Worm (Caenorhabditis elegans) whole organism, L3 larva: ENCODE results near the gene F45B8.5.

Experiments
- ama-1 ChIP-seq: fragments of 150-350 bp; optimal IDR thresholded peaks from 2 replicates; lab custom pipeline; 2018
- daf-12 ChIP-seq: fragments of 150-350 bp; optimal IDR thresholded peaks from 2 replicates; lab custom pipeline; 2014; ENCODE audit warnings: missing biosample characterization, missing genetic modification reagents, missing genetic modification characterization
- elt-2 ChIP-seq: sonication (generic microtip); optimal IDR thresholded peaks from 2 replicates; lab custom pipeline; 2016; ENCODE audit warnings: missing genetic modification reagents, mild to moderate bottlenecking, missing genetic modification characterization, missing compliant biosample characterization
- elt-3 ChIP-seq, 3 experiments: fragments of 150-350 bp in 1 of 3; sonication (generic microtip) in 2 of 3; optimal IDR thresholded peaks; 2 replicates in 2 of 3; 4 replicates in 1 of 3; lab custom pipeline; 2014 to 2017; ENCODE audit warnings: missing biosample characterization in 3 of 3, missing genetic modification characterization in 3 of 3
- fos-1 ChIP-seq: fragments of 150-350 bp; optimal IDR thresholded peaks from 2 replicates; lab custom pipeline; 2014; ENCODE audit warnings: missing biosample characterization, missing genetic modification characterization
- nhr-237 ChIP-seq: fragments of 150-350 bp; optimal IDR thresholded peaks from 2 replicates; lab custom pipeline; 2014; ENCODE audit warnings: missing biosample characterization, missing genetic modification characterization
- nhr-28 ChIP-seq: fragments of 150-350 bp; optimal IDR thresholded peaks from 2 replicates; lab custom pipeline; 2014; ENCODE audit warnings: missing biosample characterization, missing genetic modification characterization
- skn-1 ChIP-seq: fragments of 150-350 bp; optimal IDR thresholded peaks from 2 replicates; lab custom pipeline; 2014; ENCODE audit warnings: missing biosample characterization, missing genetic modification characterization
- tbx-2 ChIP-seq: sonication (generic microtip); optimal IDR thresholded peaks from 2 replicates; lab custom pipeline; 2016; ENCODE audit warnings: mild to moderate bottlenecking, missing genetic modification characterization, missing compliant biosample characterization
- unc-39 ChIP-seq: sonication (generic microtip); optimal IDR thresholded peaks from 4 replicates; lab custom pipeline; 2017; ENCODE audit warnings: missing biosample characterization, missing genetic modification characterization
- unc-62 ChIP-seq: fragments of 150-350 bp; sonication (generic microtip); optimal IDR thresholded peaks from 4 replicates; lab custom pipeline; 2014; ENCODE audit warnings: missing biosample characterization, missing genetic modification reagents, missing genetic modification characterization
- ztf-4 ChIP-seq: fragments of 150-350 bp; optimal IDR thresholded peaks from 2 replicates; lab custom pipeline; 2014; ENCODE audit warnings: missing biosample characterization, missing genetic modification characterization

DNA sequence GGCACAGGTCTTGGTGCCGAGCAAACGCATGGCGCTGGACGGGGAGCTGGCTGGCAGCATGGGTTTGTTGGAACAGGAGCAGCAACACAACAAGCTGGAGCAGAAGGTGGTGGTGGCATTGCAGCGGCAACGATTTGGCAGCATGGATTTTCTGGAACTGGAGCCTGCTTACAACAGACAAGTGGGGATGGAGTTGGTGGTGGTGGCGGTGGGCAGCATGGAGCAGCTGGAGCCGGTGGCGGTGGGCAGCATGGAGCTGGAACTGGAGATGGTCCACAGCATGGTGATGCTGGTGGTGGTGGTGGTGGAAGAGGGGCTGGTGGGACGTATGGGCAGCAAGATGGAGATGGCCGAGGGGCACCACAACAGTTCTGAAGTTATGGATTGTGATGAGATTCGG, 5.0 kb upstream of the F45B8.5 start:
- TF ChIP-seq unc-62 (GFP tag; lab: Kevin White, UChicago) = no peak
- no peak for TF ChIP-seq unc-39 (tag; lab: Kevin White, UChicago)
- TF ChIP-seq elt-2 (tag; lab: Kevin White, UChicago) = no peak
- no peak for TF ChIP-seq nhr-237 (tag; lab: Kevin White, UChicago)
- TF ChIP-seq skn-1 (tag; lab: Kevin White, UChicago) = no peak
- no peak for TF ChIP-seq ama-1
- no peak for TF ChIP-seq elt-3 (tag; optimal IDR thresholded peaks at IDR 0.05; lab: Kevin White, UChicago)
- no peak for TF ChIP-seq fos-1 (tag; lab: Kevin White, UChicago)
- TF ChIP-seq tbx-2 (tag; lab: Kevin White, UChicago) = no peak
- no peak for TF ChIP-seq nhr-28
- no peak for TF ChIP-seq ztf-4 (tag; lab: Kevin White, UChicago)
- TF ChIP-seq daf-12 (tag; lab: Kevin White, UChicago) = no peak
